Fruit fly (Drosophila melanogaster) whole organism, embryonic: ENCODE results near the gene CG14357.

ENCODE experiments used
- Abd-B ChIP-seq: fragments of 200-800 bp; sonication (Bioruptor generic); optimal IDR thresholded peaks from 2 replicates; lab custom pipeline; 2018; ENCODE audit warnings: missing biosample characterization, mild to moderate bottlenecking, missing genetic modification characterization, moderate library complexity
- Ada2b ChIP-seq: fragments of 200-800 bp; sonication (Bioruptor generic); IDR thresholded peaks from 2 replicates; pipeline ENCODE4 v1.3.6; 2022; ENCODE audit warnings: missing biosample characterization, missing genetic modification characterization
- Atf-2 ChIP-seq: fragments of 200-800 bp; sonication (Bioruptor generic); optimal IDR thresholded peaks from 2 replicates; lab custom pipeline; 2016; ENCODE audit warnings: missing biosample characterization, missing genetic modification characterization
- Atf3 ChIP-seq: fragments of 200-800 bp; sonication (Bioruptor generic); optimal IDR thresholded peaks from 3 replicates; lab custom pipeline; 2016; ENCODE audit warnings: missing biosample characterization, missing genetic modification characterization
- BEAF-32 ChIP-seq: fragments of 200-800 bp; sonication (Bioruptor generic); optimal IDR thresholded peaks from 3 replicates; lab custom pipeline; 2017; ENCODE audit warnings: missing biosample characterization, missing genetic modification characterization, mild to moderate bottlenecking, moderate library complexity, missing genetic modification reagents
- C15 ChIP-seq: fragments of 200-800 bp; sonication (Bioruptor generic); IDR thresholded peaks from 3 replicates; pipeline ENCODE4 v1.3.6; 2022; ENCODE audit warnings: missing biosample characterization, missing genetic modification characterization
- CG10321 ChIP-seq: fragments of 200-800 bp; sonication (Bioruptor generic); IDR thresholded peaks from 2 replicates; pipeline ENCODE4 v1.3.6; 2022; ENCODE audit warnings: missing biosample characterization, missing genetic modification characterization
- CG10654 ChIP-seq: fragments of 200-800 bp; sonication (Bioruptor generic); optimal IDR thresholded peaks from 2 replicates; lab custom pipeline; 2016; ENCODE audit warnings: missing biosample characterization, missing genetic modification characterization
- CG10979 ChIP-seq: fragments of 200-800 bp; sonication (Bioruptor generic); optimal IDR thresholded peaks from 2 replicates; lab custom pipeline; 2018; ENCODE audit warnings: missing biosample characterization, mild to moderate bottlenecking, missing genetic modification characterization, moderate library complexity
- CG11247 ChIP-seq: fragments of 200-800 bp; sonication (Bioruptor generic); IDR thresholded peaks from 2 replicates; pipeline ENCODE4 v1.3.6; 2022; ENCODE audit warnings: missing biosample characterization, missing genetic modification characterization
- CG11398 ChIP-seq: fragments of 200-800 bp; sonication (Bioruptor generic); optimal IDR thresholded peaks from 2 replicates; lab custom pipeline; 2016; ENCODE audit warnings: missing biosample characterization, missing genetic modification characterization
- CG11723 ChIP-seq: fragments of 200-800 bp; sonication (Bioruptor generic); optimal IDR thresholded peaks from 2 replicates; lab custom pipeline; 2017; ENCODE audit warnings: missing biosample characterization, mild to moderate bottlenecking, missing genetic modification characterization
- CG12236 ChIP-seq: fragments of 200-800 bp; sonication (Bioruptor generic); optimal IDR thresholded peaks from 2 replicates; lab custom pipeline; 2016; ENCODE audit warnings: missing biosample characterization, missing genetic modification characterization
- CG13123 ChIP-seq: fragments of 200-800 bp; sonication (Bioruptor generic); optimal IDR thresholded peaks from 2 replicates; lab custom pipeline; 2016; ENCODE audit warnings: missing biosample characterization, missing genetic modification characterization
- CG14050 ChIP-seq: fragments of 200-800 bp; sonication (Bioruptor generic); IDR thresholded peaks from 3 replicates; pipeline ENCODE4 v1.3.6; 2022; ENCODE audit warnings: missing biosample characterization, missing genetic modification characterization
- CG18476 ChIP-seq: fragments of 200-800 bp; sonication (Bioruptor generic); optimal IDR thresholded peaks from 2 replicates; lab custom pipeline; 2016; ENCODE audit warnings: missing biosample characterization, mild to moderate bottlenecking, missing genetic modification characterization
- CG2120 ChIP-seq: fragments of 200-800 bp; sonication (Bioruptor generic); optimal IDR thresholded peaks from 3 replicates; lab custom pipeline; 2016; ENCODE audit warnings: missing biosample characterization, missing genetic modification characterization
- CG2712 ChIP-seq: fragments of 200-800 bp; optimal IDR thresholded peaks from 3 replicates; lab custom pipeline; 2019; ENCODE audit warnings: missing biosample characterization, mild to moderate bottlenecking, missing genetic modification characterization, moderate library complexity
- CG42726 ChIP-seq: fragments of 200-800 bp; sonication (Bioruptor generic); IDR thresholded peaks from 2 replicates; pipeline ENCODE4 v1.3.6; 2022; ENCODE audit warnings: missing biosample characterization, missing genetic modification characterization; ENCODE audit not compliant: partially characterized antibody
- CG7963 ChIP-seq: fragments of 200-800 bp; sonication (Bioruptor generic); IDR thresholded peaks from 3 replicates; pipeline ENCODE4 v1.3.6; 2022; ENCODE audit warnings: missing biosample characterization, missing genetic modification characterization; ENCODE audit not compliant: partially characterized antibody
- CG8290 ChIP-seq, 3 experiments: fragments of 200-800 bp; sonication (Bioruptor generic); optimal IDR thresholded peaks; 2 replicates each; lab custom pipeline; 2016 to 2019; ENCODE audit warnings: missing biosample characterization in 3 of 3, missing genetic modification characterization in 3 of 3, mild to moderate bottlenecking in 2 of 3, moderate library complexity in 1 of 3
- Chrac-16 ChIP-seq: fragments of 200-800 bp; sonication (Bioruptor generic); optimal IDR thresholded peaks from 3 replicates; lab custom pipeline; 2016; ENCODE audit warnings: missing biosample characterization, missing genetic modification characterization
- Doc3 ChIP-seq: fragments of 200-800 bp; sonication (Bioruptor generic); IDR thresholded peaks from 3 replicates; pipeline ENCODE4 v1.3.6; 2022; ENCODE audit warnings: missing biosample characterization, missing genetic modification characterization; ENCODE audit not compliant: partially characterized antibody
- ERR ChIP-seq: fragments of 200-800 bp; sonication (Bioruptor generic); optimal IDR thresholded peaks from 2 replicates; lab custom pipeline; 2016; ENCODE audit warnings: missing biosample characterization, missing genetic modification characterization
- Fer3 ChIP-seq: fragments of 200-800 bp; sonication (Bioruptor generic); optimal IDR thresholded peaks from 2 replicates; lab custom pipeline; 2018; ENCODE audit warnings: missing biosample characterization, mild to moderate bottlenecking, missing genetic modification characterization, moderate library complexity
- HLHmδ ChIP-seq: fragments of 200-800 bp; sonication (Bioruptor generic); optimal IDR thresholded peaks from 2 replicates; lab custom pipeline; 2018; ENCODE audit warnings: missing biosample characterization, mild to moderate bottlenecking, missing genetic modification characterization, moderate library complexity
- Jarid2 ChIP-seq: fragments of 200-800 bp; sonication (Bioruptor generic); optimal IDR thresholded peaks from 3 replicates; lab custom pipeline; 2017; ENCODE audit warnings: mild to moderate bottlenecking, missing biosample characterization, missing genetic modification reagents, missing genetic modification characterization
- Nf-YB ChIP-seq: fragments of 200-800 bp; sonication (Bioruptor generic); optimal IDR thresholded peaks from 3 replicates; lab custom pipeline; 2019; ENCODE audit warnings: missing biosample characterization, mild to moderate bottlenecking, missing genetic modification characterization, moderate library complexity
- Opbp ChIP-seq: fragments of 200-800 bp; sonication (Bioruptor generic); IDR thresholded peaks from 3 replicates; pipeline ENCODE4 v1.3.6; 2022; ENCODE audit warnings: missing biosample characterization, missing genetic modification characterization; ENCODE audit not compliant: partially characterized antibody
- Rx ChIP-seq: fragments of 200-800 bp; sonication (Bioruptor generic); IDR thresholded peaks from 2 replicates; pipeline ENCODE4 v1.3.6; 2022; ENCODE audit warnings: missing biosample characterization, missing genetic modification characterization
- Six4 ChIP-seq: fragments of 200-800 bp; sonication (Bioruptor generic); optimal IDR thresholded peaks from 2 replicates; lab custom pipeline; 2016; ENCODE audit warnings: missing biosample characterization, missing genetic modification characterization
- Sox100B ChIP-seq: fragments of 200-800 bp; sonication (Bioruptor generic); optimal IDR thresholded peaks from 3 replicates; lab custom pipeline; 2018; ENCODE audit warnings: missing biosample characterization, mild to moderate bottlenecking, missing genetic modification characterization
- ap ChIP-seq: fragments of 200-800 bp; sonication (Bioruptor generic); IDR thresholded peaks from 2 replicates; pipeline ENCODE4 v1.3.6; 2022; ENCODE audit warnings: missing biosample characterization, missing genetic modification characterization
- br ChIP-seq: fragments of >200 bp; optimal IDR thresholded peaks from 2 replicates; lab custom pipeline; 2017
- danr ChIP-seq: fragments of 200-800 bp; sonication (Bioruptor generic); IDR thresholded peaks from 2 replicates; pipeline ENCODE4 v1.3.6; 2022; ENCODE audit warnings: missing biosample characterization, missing genetic modification characterization
- ems ChIP-seq: fragments of 200-800 bp; sonication (Bioruptor generic); optimal IDR thresholded peaks from 3 replicates; lab custom pipeline; 2016; ENCODE audit warnings: missing biosample characterization, missing genetic modification characterization
- gce ChIP-seq: fragments of 200-800 bp; sonication (Bioruptor generic); IDR thresholded peaks from 3 replicates; pipeline ENCODE4 v1.3.6; 2022; ENCODE audit warnings: missing biosample characterization, missing genetic modification characterization
- gcm ChIP-seq: fragments of 200-800 bp; sonication (Bioruptor generic); optimal IDR thresholded peaks from 2 replicates; lab custom pipeline; 2019; ENCODE audit warnings: missing biosample characterization, mild to moderate bottlenecking, missing genetic modification characterization, moderate library complexity
- gfzf ChIP-seq: fragments of 200-800 bp; sonication (Bioruptor generic); optimal IDR thresholded peaks from 2 replicates; lab custom pipeline; 2016; ENCODE audit warnings: missing biosample characterization, mild to moderate bottlenecking, missing genetic modification characterization, moderate library complexity
- grau ChIP-seq: fragments of 200-800 bp; optimal IDR thresholded peaks from 3 replicates; lab custom pipeline; 2019; ENCODE audit warnings: missing biosample characterization, mild to moderate bottlenecking, missing genetic modification characterization, moderate library complexity
- gsb ChIP-seq: fragments of 200-800 bp; sonication (Bioruptor generic); IDR thresholded peaks from 2 replicates; pipeline ENCODE4 v1.3.6; 2022; ENCODE audit warnings: missing biosample characterization, missing genetic modification characterization
- hbn ChIP-seq: fragments of 200-800 bp; sonication (Bioruptor generic); IDR thresholded peaks from 2 replicates; pipeline ENCODE4 v1.3.6; 2022; ENCODE audit warnings: missing biosample characterization, missing genetic modification characterization; ENCODE audit not compliant: partially characterized antibody
- kah ChIP-seq: fragments of 200-800 bp; sonication (Bioruptor generic); optimal IDR thresholded peaks from 2 replicates; lab custom pipeline; 2018; ENCODE audit warnings: missing biosample characterization, mild to moderate bottlenecking, missing genetic modification characterization
- knrl ChIP-seq: fragments of 200-800 bp; sonication (Bioruptor generic); IDR thresholded peaks from 3 replicates; pipeline ENCODE4 v1.3.6; 2022; ENCODE audit warnings: missing biosample characterization, missing genetic modification characterization; ENCODE audit not compliant: partially characterized antibody
- otp ChIP-seq: fragments of 200-800 bp; sonication (Bioruptor generic); IDR thresholded peaks from 3 replicates; pipeline ENCODE4, ENCODE4 v1.3.6; 2022; ENCODE audit warnings: missing biosample characterization, missing genetic modification characterization
- psq ChIP-seq: fragments of 200-800 bp; sonication (Bioruptor generic); optimal IDR thresholded peaks from 2 replicates; lab custom pipeline; 2017; ENCODE audit warnings: missing biosample characterization, missing genetic modification characterization
- run ChIP-seq: fragments of 200-800 bp; sonication (Bioruptor generic); optimal IDR thresholded peaks from 3 replicates; lab custom pipeline; 2018; ENCODE audit warnings: missing biosample characterization, mild to moderate bottlenecking, missing genetic modification characterization
- scrt ChIP-seq: fragments of 200-800 bp; sonication (Bioruptor generic); optimal IDR thresholded peaks from 2 replicates; lab custom pipeline; 2018; ENCODE audit warnings: missing biosample characterization, mild to moderate bottlenecking, missing genetic modification characterization, moderate library complexity
- slou ChIP-seq: fragments of 200-800 bp; sonication (Bioruptor generic); optimal IDR thresholded peaks from 3 replicates; lab custom pipeline; 2016; ENCODE audit warnings: missing biosample characterization, missing genetic modification characterization

The CG14357 gene

dm6 chr3R:14088887-14089567, 22.9 kb downstream of the CG14357 start, which contains the start of gene Npc2b (continued):
- TF ChIP-seq Sox100B (GFP tag; lab: Kevin White, UChicago) = peak; percentile 36
- peak; percentile 56 for TF ChIP-seq CG10979 (tag; lab: Kevin White, UChicago)
- 0 out of 2 replicates have a peak, but pooled peaks have one; percentile 38 for TF ChIP-seq danr (GFP tag; lab: Robert Waterston, UW)
- 0 out of 3 replicates have a peak, but pooled peaks have one; percentile 34 for TF ChIP-seq otp (GFP tag; lab: Robert Waterston, UW)
- peak; percentile 63 for TF ChIP-seq grau (tag; lab: Kevin White, UChicago)
- TF ChIP-seq slou = no peak
- peak; percentile 11 for TF ChIP-seq scrt (GFP tag; lab: Kevin White, UChicago)
- TF ChIP-seq Chrac-16 (GFP tag; lab: Kevin White, UChicago) = peak; percentile 70
- TF ChIP-seq CG42726 (GFP tag; lab: Robert Waterston, UW) = peak; percentile 92
- peak; percentile 74 for TF ChIP-seq CG2120 (GFP tag; lab: Kevin White, UChicago)
- TF ChIP-seq run (tag; lab: Kevin White, UChicago) = peak; percentile 4
- peak; percentile 42 for TF ChIP-seq Abd-B (GFP tag; lab: Kevin White, UChicago)
- no peak for TF ChIP-seq CG14050 (GFP tag; lab: Robert Waterston, UW)
- peak; percentile 7 for TF ChIP-seq Six4
- TF ChIP-seq hbn (GFP tag; lab: Robert Waterston, UW) = no peak
- TF ChIP-seq CG10654 (GFP tag; lab: Kevin White, UChicago) = no peak
- TF ChIP-seq CG12236 (GFP tag; lab: Kevin White, UChicago) = peak; percentile 9
- no peak for TF ChIP-seq HLHmδ (GFP tag; lab: Kevin White, UChicago)
- no peak for TF ChIP-seq gfzf
- peak; percentile 34 for TF ChIP-seq Atf-2 (GFP tag; lab: Kevin White, UChicago)
- no peak for TF ChIP-seq CG11723 (GFP tag; lab: Kevin White, UChicago)
- peak; percentile 15 for TF ChIP-seq Nf-YB (GFP tag; lab: Kevin White, UChicago)
- no peak for TF ChIP-seq CG10321
- TF ChIP-seq gcm (GFP tag; lab: Kevin White, UChicago) = peak; percentile 4
- peak; percentile 22; the same call in 1 of the 2 replicates for TF ChIP-seq Ada2b (GFP tag; lab: Robert Waterston, UW)
- TF ChIP-seq Jarid2 = peak; percentile 34
- no peak for TF ChIP-seq gce (GFP tag; lab: Robert Waterston, UW)
- peak; percentile 49 for TF ChIP-seq Atf3 (GFP tag; lab: Kevin White, UChicago)
- TF ChIP-seq CG11398 (GFP tag; lab: Kevin White, UChicago) = peak; percentile 1
- TF ChIP-seq Opbp = peak; percentile 65; the same call in 2 of the 3 replicates
- no peak for TF ChIP-seq CG18476
- TF ChIP-seq gsb (GFP tag; lab: Robert Waterston, UW) = no peak
- TF ChIP-seq ap (GFP tag; lab: Robert Waterston, UW) = no peak
- TF ChIP-seq psq (GFP tag; lab: Kevin White, UChicago) = peak; percentile 18
- peak; percentile 69; the same call in 2 of the 3 replicates for TF ChIP-seq knrl
- peak; percentile 55 for TF ChIP-seq Fer3 (tag; lab: Kevin White, UChicago)
- no peak for TF ChIP-seq CG7963 (GFP tag; lab: Robert Waterston, UW)
- TF ChIP-seq ems (GFP tag; lab: Kevin White, UChicago) = peak; percentile 45
- TF ChIP-seq Doc3 (GFP tag; lab: Robert Waterston, UW) = no peak
- no peak for TF ChIP-seq BEAF-32 (GFP tag; lab: Kevin White, UChicago)
- peak; percentile 28 for TF ChIP-seq CG8290 (GFP tag; optimal IDR thresholded peaks at IDR 0.05; lab: Kevin White, UChicago)
- peak in 1 of 2 experiments; percentile 75 for TF ChIP-seq CG8290 (tag; optimal IDR thresholded peaks at IDR 0.05; lab: Kevin White, UChicago)
- peak; percentile 60 for TF ChIP-seq CG11247 (GFP tag; lab: Robert Waterston, UW)
- no peak for TF ChIP-seq C15 (GFP tag; lab: Robert Waterston, UW)
- TF ChIP-seq kah = no peak
- no peak for TF ChIP-seq Rx (GFP tag; lab: Robert Waterston, UW)
- no peak for TF ChIP-seq br (lab: Kevin White, UChicago)
- no peak for TF ChIP-seq CG13123 (GFP tag; lab: Kevin White, UChicago)
- TF ChIP-seq CG2712 (tag; lab: Kevin White, UChicago) = peak; percentile 28
- TF ChIP-seq ERR (GFP tag; lab: Kevin White, UChicago) = no peak
